Fruit fly (Drosophila melanogaster) whole organism, embryonic: ENCODE results near the gene CG9240.
A peak's percentile ranks its signal among the peaks of the same experiment; 100 is the strongest.

Source experiments
- Antp ChIP-seq: fragments of 200-800 bp; sonication (Bioruptor generic); optimal IDR thresholded peaks from 3 replicates; lab custom pipeline; 2016; ENCODE audit warnings: missing biosample characterization, missing genetic modification characterization
- Asciz ChIP-seq: fragments of 200-800 bp; sonication (Bioruptor generic); optimal IDR thresholded peaks from 2 replicates; lab custom pipeline; 2017; ENCODE audit warnings: missing biosample characterization, mild to moderate bottlenecking, missing genetic modification characterization, missing genetic modification reagents
- Awh ChIP-seq: fragments of 200-800 bp; sonication (Bioruptor generic); IDR thresholded peaks from 2 replicates; pipeline ENCODE4, ENCODE4 v1.3.6; 2022; ENCODE audit warnings: missing biosample characterization, missing genetic modification characterization
- B-H1 ChIP-seq: fragments of 200-800 bp; sonication (Bioruptor generic); IDR thresholded peaks from 3 replicates; pipeline ENCODE4 v1.3.6; 2022; ENCODE audit warnings: missing biosample characterization, missing genetic modification characterization
- BtbVII ChIP-seq: fragments of 200-800 bp; sonication (Bioruptor generic); optimal IDR thresholded peaks from 3 replicates; lab custom pipeline; 2017; ENCODE audit warnings: missing biosample characterization, mild to moderate bottlenecking, missing genetic modification characterization
- C15 ChIP-seq: fragments of 200-800 bp; sonication (Bioruptor generic); IDR thresholded peaks from 3 replicates; pipeline ENCODE4 v1.3.6; 2022; ENCODE audit warnings: missing biosample characterization, missing genetic modification characterization
- CG11398 ChIP-seq: fragments of 200-800 bp; sonication (Bioruptor generic); optimal IDR thresholded peaks from 2 replicates; lab custom pipeline; 2016; ENCODE audit warnings: missing biosample characterization, missing genetic modification characterization
- CG11696 ChIP-seq: fragments of 200-800 bp; sonication (Bioruptor generic); IDR thresholded peaks from 2 replicates; pipeline ENCODE4 v1.3.6; 2022; ENCODE audit warnings: missing biosample characterization, missing genetic modification characterization
- CG12071 ChIP-seq: fragments of 200-800 bp; sonication (Bioruptor generic); optimal IDR thresholded peaks from 3 replicates; lab custom pipeline; 2018; ENCODE audit warnings: missing biosample characterization, mild to moderate bottlenecking, missing genetic modification characterization
- CG13894 ChIP-seq: fragments of 200-800 bp; sonication (Bioruptor generic); optimal IDR thresholded peaks from 3 replicates; lab custom pipeline; 2018; ENCODE audit warnings: missing biosample characterization, mild to moderate bottlenecking, missing genetic modification characterization, moderate library complexity
- CG17385 ChIP-seq: fragments of 200-800 bp; sonication (Bioruptor generic); optimal IDR thresholded peaks from 3 replicates; lab custom pipeline; 2018; ENCODE audit warnings: missing biosample characterization, mild to moderate bottlenecking, missing genetic modification characterization
- CG17912 ChIP-seq: fragments of 200-800 bp; sonication (Bioruptor generic); optimal IDR thresholded peaks from 2 replicates; lab custom pipeline; 2018; ENCODE audit warnings: missing biosample characterization, mild to moderate bottlenecking, missing genetic modification characterization
- CG1792 ChIP-seq: fragments of 200-800 bp; sonication (Bioruptor generic); optimal IDR thresholded peaks from 2 replicates; lab custom pipeline; 2016; ENCODE audit warnings: missing biosample characterization, missing genetic modification characterization
- CG18476 ChIP-seq: fragments of 200-800 bp; sonication (Bioruptor generic); optimal IDR thresholded peaks from 2 replicates; lab custom pipeline; 2016; ENCODE audit warnings: missing biosample characterization, mild to moderate bottlenecking, missing genetic modification characterization
- CG31388 ChIP-seq: fragments of 200-800 bp; sonication (Bioruptor generic); optimal IDR thresholded peaks from 2 replicates; lab custom pipeline; 2016; ENCODE audit warnings: missing biosample characterization, missing genetic modification characterization
- CG33557 ChIP-seq: fragments of 200-800 bp; sonication (Bioruptor generic); optimal IDR thresholded peaks from 2 replicates; lab custom pipeline; 2019; ENCODE audit warnings: missing biosample characterization, mild to moderate bottlenecking, missing genetic modification characterization, moderate library complexity
- CG34376 ChIP-seq: fragments of 200-800 bp; sonication (Bioruptor generic); optimal IDR thresholded peaks from 2 replicates; lab custom pipeline; 2018; ENCODE audit warnings: missing biosample characterization, mild to moderate bottlenecking, missing genetic modification characterization
- CG42726 ChIP-seq: fragments of 200-800 bp; sonication (Bioruptor generic); IDR thresholded peaks from 2 replicates; pipeline ENCODE4 v1.3.6; 2022; ENCODE audit warnings: missing biosample characterization, missing genetic modification characterization; ENCODE audit not compliant: partially characterized antibody
- CG4282 ChIP-seq: fragments of 200-800 bp; sonication (Bioruptor generic); optimal IDR thresholded peaks from 2 replicates; lab custom pipeline; 2016; ENCODE audit warnings: missing biosample characterization, missing genetic modification characterization
- CG7963 ChIP-seq: fragments of 200-800 bp; sonication (Bioruptor generic); IDR thresholded peaks from 3 replicates; pipeline ENCODE4 v1.3.6; 2022; ENCODE audit warnings: missing biosample characterization, missing genetic modification characterization; ENCODE audit not compliant: partially characterized antibody
- CG8281 ChIP-seq: fragments of 200-800 bp; sonication (Bioruptor generic); optimal IDR thresholded peaks from 2 replicates; lab custom pipeline; 2018; ENCODE audit warnings: missing biosample characterization, mild to moderate bottlenecking, missing genetic modification characterization, moderate library complexity
- CG8478 ChIP-seq: fragments of >200 bp; optimal IDR thresholded peaks from 2 replicates; lab custom pipeline; 2018
- Dad ChIP-seq: fragments of 200-800 bp; sonication (Bioruptor generic); optimal IDR thresholded peaks from 3 replicates; lab custom pipeline; 2016; ENCODE audit warnings: missing biosample characterization, missing genetic modification characterization
- Ets97D ChIP-seq: fragments of 200-800 bp; sonication (Bioruptor generic); optimal IDR thresholded peaks from 3 replicates; lab custom pipeline; 2016; ENCODE audit warnings: missing biosample characterization, missing genetic modification characterization
- HHEX ChIP-seq: fragments of 200-800 bp; sonication (Bioruptor generic); optimal IDR thresholded peaks from 3 replicates; lab custom pipeline; 2017; ENCODE audit warnings: missing biosample characterization, mild to moderate bottlenecking, missing genetic modification characterization, missing genetic modification reagents
- Hand ChIP-seq: fragments of 200-800 bp; sonication (Bioruptor generic); optimal IDR thresholded peaks from 2 replicates; lab custom pipeline; 2017; ENCODE audit warnings: mild to moderate bottlenecking, missing biosample characterization, missing genetic modification reagents, missing genetic modification characterization
- Max ChIP-seq: fragments of 200-800 bp; sonication (Bioruptor generic); optimal IDR thresholded peaks from 2 replicates; lab custom pipeline; 2016; ENCODE audit warnings: missing biosample characterization, mild to moderate bottlenecking, missing genetic modification characterization
- Meics ChIP-seq: fragments of 200-800 bp; sonication (Bioruptor generic); optimal IDR thresholded peaks from 2 replicates; lab custom pipeline; 2017; ENCODE audit warnings: missing biosample characterization, mild to moderate bottlenecking, missing genetic modification characterization
- NK7.1 ChIP-seq: fragments of 200-800 bp; sonication (Bioruptor generic); optimal IDR thresholded peaks from 3 replicates; lab custom pipeline; 2016; ENCODE audit warnings: missing biosample characterization, missing genetic modification characterization
- Neu2 ChIP-seq: fragments of 200-800 bp; sonication (Bioruptor generic); optimal IDR thresholded peaks from 3 replicates; lab custom pipeline; 2016; ENCODE audit warnings: missing biosample characterization, missing genetic modification characterization, borderline replicate concordance
- Nf-YA ChIP-seq: fragments of 200-800 bp; sonication (Bioruptor generic); IDR thresholded peaks from 2 replicates; pipeline ENCODE4 v1.3.6; 2022; ENCODE audit warnings: missing biosample characterization, missing genetic modification characterization
- PHDP ChIP-seq: fragments of 200-800 bp; sonication (Bioruptor generic); optimal IDR thresholded peaks from 3 replicates; lab custom pipeline; 2018; ENCODE audit warnings: missing biosample characterization, mild to moderate bottlenecking, missing genetic modification characterization, moderate library complexity
- Pdp1 ChIP-seq, 2 experiments: fragments of 200-800 bp; sonication (Bioruptor generic); optimal IDR thresholded peaks; 3 replicates each; lab custom pipeline; 2016; ENCODE audit warnings: missing biosample characterization in 2 of 2, missing genetic modification characterization in 2 of 2, mild to moderate bottlenecking in 1 of 2, moderate library complexity in 1 of 2
- Sry-β ChIP-seq: fragments of 200-800 bp; sonication (Bioruptor generic); optimal IDR thresholded peaks from 2 replicates; lab custom pipeline; 2018; ENCODE audit warnings: missing biosample characterization, mild to moderate bottlenecking, missing genetic modification characterization, moderate library complexity
- Xbp1 ChIP-seq: fragments of 200-800 bp; sonication (Bioruptor generic); optimal IDR thresholded peaks from 3 replicates; lab custom pipeline; 2016; ENCODE audit warnings: missing biosample characterization, mild to moderate bottlenecking, missing genetic modification characterization
- YL-1 ChIP-seq: fragments of 200-800 bp; sonication (Bioruptor generic); optimal IDR thresholded peaks from 3 replicates; lab custom pipeline; 2017; ENCODE audit warnings: missing biosample characterization, mild to moderate bottlenecking, missing genetic modification characterization
- ash1 ChIP-seq: fragments of 200-800 bp; sonication (Bioruptor generic); optimal IDR thresholded peaks from 2 replicates; lab custom pipeline; 2018; ENCODE audit warnings: missing biosample characterization, mild to moderate bottlenecking, missing genetic modification characterization
- bab2 ChIP-seq: fragments of 200-800 bp; sonication (Bioruptor generic); optimal IDR thresholded peaks from 2 replicates; lab custom pipeline; 2016; ENCODE audit warnings: missing biosample characterization, missing genetic modification characterization
- bbx ChIP-seq: fragments of 200-800 bp; sonication (Bioruptor generic); IDR thresholded peaks from 2 replicates; pipeline ENCODE4 v1.3.6; 2022; ENCODE audit warnings: missing biosample characterization, missing genetic modification characterization; ENCODE audit not compliant: partially characterized antibody
- bigmax ChIP-seq: fragments of 200-800 bp; sonication (Bioruptor generic); optimal IDR thresholded peaks from 2 replicates; lab custom pipeline; 2018; ENCODE audit warnings: missing biosample characterization, mild to moderate bottlenecking, missing genetic modification characterization
- chn ChIP-seq: fragments of 200-800 bp; sonication (Bioruptor generic); optimal IDR thresholded peaks from 2 replicates; lab custom pipeline; 2016; ENCODE audit warnings: missing biosample characterization, missing genetic modification characterization
- fru ChIP-seq: fragments of >200 bp; optimal IDR thresholded peaks from 2 replicates; lab custom pipeline; 2017
- gsb-n ChIP-seq: fragments of 200-800 bp; sonication (Bioruptor generic); optimal IDR thresholded peaks from 3 replicates; lab custom pipeline; 2018; ENCODE audit warnings: missing biosample characterization, mild to moderate bottlenecking, missing genetic modification characterization
- kni ChIP-seq: fragments of 200-800 bp; sonication (Bioruptor generic); optimal IDR thresholded peaks from 3 replicates; lab custom pipeline; 2017; ENCODE audit warnings: mild to moderate bottlenecking, missing biosample characterization, missing genetic modification reagents, missing genetic modification characterization
- nau ChIP-seq: fragments of 200-800 bp; sonication (Bioruptor generic); optimal IDR thresholded peaks from 3 replicates; lab custom pipeline; 2017; ENCODE audit warnings: missing biosample characterization, mild to moderate bottlenecking, missing genetic modification characterization, missing genetic modification reagents
- ranshi ChIP-seq: fragments of 200-800 bp; sonication (Bioruptor generic); IDR thresholded peaks from 2 replicates; pipeline ENCODE4 v1.3.6; 2022; ENCODE audit warnings: missing biosample characterization, missing genetic modification characterization
- sd ChIP-seq: fragments of 200-800 bp; sonication (Bioruptor generic); optimal IDR thresholded peaks from 3 replicates; lab custom pipeline; 2018; ENCODE audit warnings: missing biosample characterization, mild to moderate bottlenecking, missing genetic modification characterization, moderate library complexity
- sr ChIP-seq: fragments of 200-800 bp; sonication (Bioruptor generic); IDR thresholded peaks from 3 replicates; pipeline ENCODE4 v1.3.6; 2022; ENCODE audit warnings: missing biosample characterization, missing genetic modification characterization
- wdn ChIP-seq: fragments of 200-800 bp; sonication (Bioruptor generic); IDR thresholded peaks from 2 replicates; pipeline ENCODE4 v1.3.6; 2022; ENCODE audit warnings: missing biosample characterization, missing genetic modification characterization
- zen ChIP-seq: fragments of 200-800 bp; sonication (Bioruptor generic); optimal IDR thresholded peaks from 3 replicates; lab custom pipeline; 2018; ENCODE audit warnings: missing biosample characterization, mild to moderate bottlenecking, missing genetic modification characterization, moderate library complexity
- zf30C ChIP-seq: fragments of 200-800 bp; sonication (Bioruptor generic); optimal IDR thresholded peaks from 3 replicates; lab custom pipeline; 2018; ENCODE audit warnings: missing biosample characterization, mild to moderate bottlenecking, missing genetic modification characterization

Gene CG9240

dm6 chrX:15703720-15704206 lies 2.7 kb upstream of the CG9240 start, which contains the start of the genes Pis and Hap40 (continued):
- TF ChIP-seq CG12071 (GFP tag; lab: Kevin White, UChicago) (no peak), ash1 (no peak), CG17385 (GFP tag; lab: Kevin White, UChicago) (peak; percentile 48), CG1792 (GFP tag; lab: Kevin White, UChicago) (no peak), CG33557 (GFP tag; lab: Kevin White, UChicago) (peak; percentile 50), gsb-n (tag; lab: Kevin White, UChicago) (peak; percentile 45), nau (GFP tag; lab: Kevin White, UChicago) (no peak), Asciz (GFP tag; lab: Kevin White, UChicago) (no peak), CG11398 (no peak), CG7963 (GFP tag; lab: Robert Waterston, UW) (no peak), CG31388 (GFP tag; lab: Kevin White, UChicago) (peak; percentile 2), zf30C (peak; percentile 0), bbx (GFP tag; lab: Robert Waterston, UW) (no peak), CG13894 (peak; percentile 74), CG11696 (GFP tag; lab: Robert Waterston, UW) (no peak), Awh (no peak), PHDP (tag; lab: Kevin White, UChicago) (peak; percentile 66), Neu2 (GFP tag; lab: Kevin White, UChicago) (no peak), sr (GFP tag; lab: Robert Waterston, UW) (no peak), Antp (GFP tag; lab: Kevin White, UChicago) (peak; percentile 30), Nf-YA (GFP tag; lab: Robert Waterston, UW) (no peak), Dad (no peak), YL-1 (GFP tag; lab: Kevin White, UChicago) (peak; percentile 36), Ets97D (GFP tag; lab: Kevin White, UChicago) (peak; percentile 44), CG17912 (GFP tag; lab: Kevin White, UChicago) (no peak), bigmax (GFP tag; lab: Kevin White, UChicago) (no peak), Xbp1 (GFP tag; lab: Kevin White, UChicago) (peak; percentile 74), sd (peak; percentile 58), CG42726 (no peak), kni (GFP tag; lab: Kevin White, UChicago) (peak; percentile 33), B-H1 (GFP tag; lab: Robert Waterston, UW) (peak; percentile 44; the same call in 1 of the 3 replicates), CG18476 (GFP tag; lab: Kevin White, UChicago) (peak; percentile 48), C15 (no peak), Max (GFP tag; lab: Kevin White, UChicago) (peak; percentile 63), CG4282 (GFP tag; lab: Kevin White, UChicago) (no peak), CG8478 (lab: Kevin White, UChicago) (no peak), Pdp1 (GFP tag; optimal IDR thresholded peaks at IDR 0.05; lab: Kevin White, UChicago) (peak; percentile 42 to 74), chn (GFP tag; lab: Kevin White, UChicago) (peak; percentile 69), bab2 (GFP tag; lab: Kevin White, UChicago) (peak; percentile 35), fru (lab: Kevin White, UChicago) (no peak), Hand (GFP tag; lab: Kevin White, UChicago) (no peak), CG34376 (GFP tag; lab: Kevin White, UChicago) (peak; percentile 38), ranshi (0 out of 2 replicates have a peak, but pooled peaks have one; percentile 65), zen (tag; lab: Kevin White, UChicago) (peak; percentile 72), Sry-β (GFP tag; lab: Kevin White, UChicago) (no peak), HHEX (GFP tag; lab: Kevin White, UChicago) (peak; percentile 64), BtbVII (GFP tag; lab: Kevin White, UChicago) (no peak), Meics (peak; percentile 67), CG8281 (peak; percentile 37), wdn (GFP tag; lab: Robert Waterston, UW) (peak; percentile 29; the same call in 1 of the 2 replicates), NK7.1 (GFP tag; lab: Kevin White, UChicago) (no peak)
